Worm (Caenorhabditis elegans): Measurements from ENCODE around the gene Y22D7AR.2.

DNA sequence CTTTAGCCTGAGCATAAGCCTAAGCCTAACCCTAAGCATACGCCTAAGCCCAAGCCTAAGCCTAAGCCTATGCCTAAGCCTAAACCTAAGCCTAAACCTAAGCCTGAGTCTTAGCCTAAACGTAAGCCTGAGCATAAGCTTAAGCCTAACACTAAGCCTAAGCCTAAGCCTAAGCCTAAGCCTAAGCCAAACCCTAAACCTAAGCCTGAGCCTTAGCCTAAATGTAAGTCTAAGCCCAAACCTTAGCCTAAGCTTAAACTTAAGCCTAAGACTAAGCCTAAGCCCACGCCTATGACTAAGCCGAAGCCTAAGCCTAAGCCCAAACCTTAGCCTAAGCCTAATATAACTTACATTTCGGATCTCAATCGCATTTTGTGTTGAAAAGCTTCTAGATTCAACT, 1.7 kb upstream of the Y22D7AR.2 start:
- TF ChIP-seq nhr-28 (tag; optimal IDR thresholded peaks at IDR 0.05), result no peak
- no peak for TF ChIP-seq ztf-11 (tag; optimal IDR thresholded peaks at IDR 0.05)
- TF ChIP-seq nhr-76 (tag; optimal IDR thresholded peaks at IDR 0.05), result no peak
- no peak for TF ChIP-seq lin-39 (tag; optimal IDR thresholded peaks at IDR 0.05)
- TF ChIP-seq fos-1 (tag; optimal IDR thresholded peaks at IDR 0.05), result no peak
- no peak for TF ChIP-seq fkh-10 (GFP tag; optimal IDR thresholded peaks at IDR 0.05)
- no peak for TF ChIP-seq nhr-11 (tag; optimal IDR thresholded peaks at IDR 0.05)

Data from whole organism, L3 larva.